Fruit fly (Drosophila melanogaster) S2 (cell line): ENCODE measurements around the gene Ide.

Experiments
- CG8478 ChIP-seq: fragments of >200 bp; optimal IDR thresholded peaks from 2 replicates; lab custom pipeline; 2018
- CTCF ChIP-seq, 2 experiments: fragments of >200 bp; optimal IDR thresholded peaks; 2 replicates each; lab custom pipeline; 2018

- TF ChIP-seq CTCF (optimal IDR thresholded peaks at IDR 0.05; lab: Kevin White, UChicago) (no peak), CG8478 (no peak)
Observed at dm6 chr3L:20354872-20355271, 20.8 kb downstream of the Ide start.
